Fruit fly (Drosophila melanogaster): ENCODE data around the gene CG9962.

DNA sequence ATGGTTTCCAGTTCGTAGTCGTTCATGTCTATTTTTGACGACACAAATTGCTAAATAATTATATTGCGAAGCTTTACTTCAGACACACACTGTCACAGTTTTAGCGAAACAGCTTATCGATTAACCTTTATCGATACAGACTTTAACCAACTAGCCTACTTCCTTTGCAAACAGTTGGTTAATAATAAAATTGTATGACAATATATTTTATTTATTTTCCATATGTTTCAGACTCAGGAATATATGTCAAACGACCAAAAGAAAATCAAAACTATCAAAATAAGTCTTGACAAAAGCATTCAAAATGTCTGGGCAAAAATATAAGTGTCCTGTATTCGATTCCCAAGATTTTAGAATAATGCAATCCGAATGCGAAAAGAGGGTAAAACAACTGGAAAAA, at the start of gene CG9962, which contains the start of gene CG43851:
- TF ChIP-seq CTCF (optimal IDR thresholded peaks at IDR 0.05) (no peak), CG8478 (optimal IDR thresholded peaks at IDR 0.05) (no peak)

All from S2 (cell line).